Fruit fly (Drosophila melanogaster) whole organism, embryonic: ENCODE measurements around the gene Cchl.

ENCODE experiments used
- Ada2b ChIP-seq: fragments of 200-800 bp; sonication (Bioruptor generic); IDR thresholded peaks from 2 replicates; pipeline ENCODE4 v1.3.6; 2022; ENCODE audit warnings: missing biosample characterization, missing genetic modification characterization
- Adf1 ChIP-seq: fragments of 200-800 bp; sonication (Bioruptor generic); IDR thresholded peaks from 2 replicates; pipeline ENCODE4 v1.3.6; 2022; ENCODE audit warnings: missing biosample characterization, missing genetic modification characterization
- Atf-2 ChIP-seq: fragments of 200-800 bp; sonication (Bioruptor generic); optimal IDR thresholded peaks from 2 replicates; lab custom pipeline; 2016; ENCODE audit warnings: missing biosample characterization, missing genetic modification characterization
- CG10462 ChIP-seq: fragments of 200-800 bp; sonication (Bioruptor generic); optimal IDR thresholded peaks from 2 replicates; lab custom pipeline; 2016; ENCODE audit warnings: missing biosample characterization, missing genetic modification characterization
- CG11456 ChIP-seq: fragments of 200-800 bp; sonication (Bioruptor generic); IDR thresholded peaks from 3 replicates; pipeline ENCODE4 v1.3.6; 2022; ENCODE audit warnings: missing biosample characterization, missing genetic modification characterization
- CG11723 ChIP-seq: fragments of 200-800 bp; sonication (Bioruptor generic); optimal IDR thresholded peaks from 2 replicates; lab custom pipeline; 2017; ENCODE audit warnings: missing biosample characterization, mild to moderate bottlenecking, missing genetic modification characterization
- CG12104 ChIP-seq: fragments of 200-800 bp; sonication (Bioruptor generic); optimal IDR thresholded peaks from 3 replicates; lab custom pipeline; 2016; ENCODE audit warnings: missing biosample characterization, missing genetic modification characterization
- CG1647 ChIP-seq: fragments of 200-800 bp; sonication (Bioruptor generic); optimal IDR thresholded peaks from 3 replicates; lab custom pipeline; 2016; ENCODE audit warnings: missing biosample characterization, missing genetic modification characterization
- CG17568 ChIP-seq: fragments of 200-800 bp; sonication (Bioruptor generic); optimal IDR thresholded peaks from 2 replicates; lab custom pipeline; 2018; ENCODE audit warnings: missing biosample characterization, mild to moderate bottlenecking, missing genetic modification characterization, moderate library complexity
- CG17912 ChIP-seq: fragments of 200-800 bp; sonication (Bioruptor generic); optimal IDR thresholded peaks from 2 replicates; lab custom pipeline; 2018; ENCODE audit warnings: missing biosample characterization, mild to moderate bottlenecking, missing genetic modification characterization
- CG4404 ChIP-seq: fragments of 200-800 bp; sonication (Bioruptor generic); IDR thresholded peaks from 2 replicates; pipeline ENCODE4 v1.3.6; 2022; ENCODE audit warnings: missing biosample characterization, missing genetic modification characterization
- CG4730 ChIP-seq: fragments of 200-800 bp; sonication (Bioruptor generic); IDR thresholded peaks from 2 replicates; pipeline ENCODE4 v1.3.6; 2022; ENCODE audit warnings: missing biosample characterization, missing genetic modification characterization
- CG5953 ChIP-seq: fragments of 200-800 bp; sonication (Bioruptor generic); IDR thresholded peaks from 2 replicates; pipeline ENCODE4 v1.3.6; 2022; ENCODE audit warnings: missing biosample characterization, missing genetic modification characterization
- CG6175 ChIP-seq: fragments of 200-800 bp; sonication (Bioruptor generic); IDR thresholded peaks from 3 replicates; pipeline ENCODE4 v1.3.6; 2022; ENCODE audit warnings: missing biosample characterization, missing genetic modification characterization
- CG7271 ChIP-seq: fragments of 200-800 bp; sonication (Bioruptor generic); optimal IDR thresholded peaks from 2 replicates; lab custom pipeline; 2018; ENCODE audit warnings: missing biosample characterization, mild to moderate bottlenecking, missing genetic modification characterization, moderate library complexity
- CrebB ChIP-seq: fragments of 200-800 bp; sonication (Bioruptor generic); optimal IDR thresholded peaks from 3 replicates; lab custom pipeline; 2018; ENCODE audit warnings: missing biosample characterization, mild to moderate bottlenecking, missing genetic modification characterization
- Gsc ChIP-seq: fragments of 200-800 bp; sonication (Bioruptor generic); IDR thresholded peaks from 2 replicates; pipeline ENCODE4 v1.3.6; 2022; ENCODE audit warnings: missing biosample characterization, missing genetic modification characterization
- H2.0 ChIP-seq: fragments of 200-800 bp; sonication (Bioruptor generic); IDR thresholded peaks from 2 replicates; pipeline ENCODE4 v1.3.6; 2022; ENCODE audit warnings: missing biosample characterization, missing genetic modification characterization
- HmgZ ChIP-seq: fragments of 200-800 bp; sonication (Bioruptor generic); optimal IDR thresholded peaks from 2 replicates; lab custom pipeline; 2018; ENCODE audit warnings: missing biosample characterization, mild to moderate bottlenecking, missing genetic modification characterization
- Oli ChIP-seq: fragments of 200-800 bp; sonication (Bioruptor generic); optimal IDR thresholded peaks from 2 replicates; lab custom pipeline; 2018; ENCODE audit warnings: missing biosample characterization, mild to moderate bottlenecking, missing genetic modification characterization, moderate library complexity
- PHDP ChIP-seq: fragments of 200-800 bp; sonication (Bioruptor generic); optimal IDR thresholded peaks from 3 replicates; lab custom pipeline; 2018; ENCODE audit warnings: missing biosample characterization, mild to moderate bottlenecking, missing genetic modification characterization, moderate library complexity
- Ptx1 ChIP-seq: fragments of 200-800 bp; sonication (Bioruptor generic); IDR thresholded peaks from 2 replicates; pipeline ENCODE4 v1.3.6; 2022; ENCODE audit warnings: missing biosample characterization, missing genetic modification characterization
- Xrp1 ChIP-seq: fragments of 200-800 bp; sonication (Bioruptor generic); IDR thresholded peaks from 2 replicates; pipeline ENCODE4 v1.3.6; 2022; ENCODE audit warnings: missing biosample characterization, missing genetic modification characterization
- amos ChIP-seq: fragments of 200-800 bp; sonication (Bioruptor generic); IDR thresholded peaks from 2 replicates; pipeline ENCODE4 v1.3.6; 2022; ENCODE audit warnings: missing biosample characterization, missing genetic modification characterization; ENCODE audit not compliant: partially characterized antibody
- ase ChIP-seq: fragments of 200-800 bp; sonication (Bioruptor generic); IDR thresholded peaks from 3 replicates; pipeline ENCODE4 v1.3.6; 2022; ENCODE audit warnings: missing biosample characterization, missing genetic modification characterization
- cad ChIP-seq: fragments of >200 bp; optimal IDR thresholded peaks from 2 replicates; lab custom pipeline; 2017; ENCODE audit warnings: missing biosample characterization, missing genetic modification characterization
- dati ChIP-seq: fragments of 200-800 bp; sonication (Bioruptor generic); IDR thresholded peaks from 2 replicates; pipeline ENCODE4 v1.3.6; 2022; ENCODE audit warnings: missing biosample characterization, missing genetic modification characterization
- dm ChIP-seq: fragments of 200-800 bp; sonication (Bioruptor generic); optimal IDR thresholded peaks from 3 replicates; lab custom pipeline; 2016; ENCODE audit warnings: missing biosample characterization, missing genetic modification characterization
- gcm2 ChIP-seq: fragments of 200-800 bp; sonication (Bioruptor generic); optimal IDR thresholded peaks from 2 replicates; lab custom pipeline; 2016; ENCODE audit warnings: missing biosample characterization, missing genetic modification characterization
- her ChIP-seq: fragments of 200-800 bp; sonication (Bioruptor generic); optimal IDR thresholded peaks from 2 replicates; lab custom pipeline; 2016; ENCODE audit warnings: missing biosample characterization, missing genetic modification characterization
- jing ChIP-seq: fragments of 200-800 bp; sonication (Bioruptor generic); optimal IDR thresholded peaks from 2 replicates; lab custom pipeline; 2018; ENCODE audit warnings: missing biosample characterization, mild to moderate bottlenecking, missing genetic modification characterization
- ken ChIP-seq: fragments of 200-800 bp; sonication (Bioruptor generic); IDR thresholded peaks from 3 replicates; pipeline ENCODE4 v1.3.6; 2022; ENCODE audit warnings: missing biosample characterization, missing genetic modification characterization
- knrl ChIP-seq: fragments of 200-800 bp; sonication (Bioruptor generic); IDR thresholded peaks from 3 replicates; pipeline ENCODE4 v1.3.6; 2022; ENCODE audit warnings: missing biosample characterization, missing genetic modification characterization; ENCODE audit not compliant: partially characterized antibody
- lab ChIP-seq: fragments of 200-800 bp; sonication (Bioruptor generic); optimal IDR thresholded peaks from 3 replicates; lab custom pipeline; 2017; ENCODE audit warnings: missing biosample characterization, missing genetic modification characterization, mild to moderate bottlenecking, moderate library complexity, missing genetic modification reagents
- mld ChIP-seq: fragments of 200-800 bp; sonication (Bioruptor generic); IDR thresholded peaks from 3 replicates; pipeline ENCODE4 v1.3.6; 2022; ENCODE audit warnings: missing biosample characterization, missing genetic modification characterization; ENCODE audit not compliant: partially characterized antibody
- nerfin-1 ChIP-seq: fragments of 200-800 bp; sonication (Bioruptor generic); optimal IDR thresholded peaks from 3 replicates; lab custom pipeline; 2019; ENCODE audit warnings: missing biosample characterization, mild to moderate bottlenecking, missing genetic modification characterization, moderate library complexity
- pb ChIP-seq: fragments of 200-800 bp; sonication (Bioruptor generic); optimal IDR thresholded peaks from 3 replicates; lab custom pipeline; 2016; ENCODE audit warnings: missing biosample characterization, missing genetic modification characterization
- phol ChIP-seq: fragments of 200-800 bp; sonication (Bioruptor generic); optimal IDR thresholded peaks from 3 replicates; lab custom pipeline; 2018; ENCODE audit warnings: missing biosample characterization, mild to moderate bottlenecking, missing genetic modification characterization, moderate library complexity
- pnt ChIP-seq: fragments of 200-800 bp; sonication (Bioruptor generic); optimal IDR thresholded peaks from 3 replicates; lab custom pipeline; 2016; ENCODE audit warnings: missing biosample characterization, missing genetic modification characterization
- pros ChIP-seq: fragments of 200-800 bp; sonication (Bioruptor generic); optimal IDR thresholded peaks from 3 replicates; lab custom pipeline; 2019; ENCODE audit warnings: missing biosample characterization, mild to moderate bottlenecking, missing genetic modification characterization, moderate library complexity
- salm ChIP-seq: fragments of 200-800 bp; sonication (Bioruptor generic); optimal IDR thresholded peaks from 2 replicates; lab custom pipeline; 2018; ENCODE audit warnings: missing biosample characterization, mild to moderate bottlenecking, missing genetic modification characterization
- sens-2 ChIP-seq: fragments of 200-800 bp; sonication (Bioruptor generic); IDR thresholded peaks from 2 replicates; pipeline ENCODE4 v1.3.6; 2022; ENCODE audit warnings: missing biosample characterization, missing genetic modification characterization
- sim ChIP-seq: fragments of 200-800 bp; sonication (Bioruptor generic); IDR thresholded peaks from 2 replicates; pipeline ENCODE4 v1.3.6; 2022; ENCODE audit warnings: missing biosample characterization, missing genetic modification characterization
- stc ChIP-seq: fragments of 200-800 bp; sonication (Bioruptor generic); IDR thresholded peaks from 2 replicates; pipeline ENCODE4 v1.3.6; 2022; ENCODE audit warnings: missing biosample characterization, missing genetic modification characterization
- tx ChIP-seq: fragments of 200-800 bp; sonication (Bioruptor generic); optimal IDR thresholded peaks from 2 replicates; lab custom pipeline; 2016; ENCODE audit warnings: missing biosample characterization, missing genetic modification characterization
- wdn ChIP-seq: fragments of 200-800 bp; sonication (Bioruptor generic); IDR thresholded peaks from 2 replicates; pipeline ENCODE4 v1.3.6; 2022; ENCODE audit warnings: missing biosample characterization, missing genetic modification characterization

Gene Cchl

DNA sequence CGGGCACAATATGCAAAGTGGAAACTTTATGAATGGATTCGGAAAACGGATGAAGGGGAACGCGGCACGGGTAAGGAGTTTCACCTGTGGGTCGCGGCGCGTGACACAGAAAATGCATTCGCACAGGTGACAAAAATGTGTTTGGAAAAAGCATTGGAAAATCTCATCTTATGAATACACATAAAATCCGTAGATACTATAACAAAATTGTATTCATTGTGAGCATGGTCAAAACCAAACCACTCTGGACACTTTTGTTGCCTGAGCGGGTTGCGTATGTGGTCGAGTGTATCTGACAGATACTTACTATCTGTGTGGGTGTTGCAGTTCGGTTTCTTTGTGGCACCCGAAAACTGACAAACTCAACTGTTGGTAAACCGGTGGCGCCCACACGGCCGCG, 12.2 kb upstream of the Cchl start (continued):
- TF ChIP-seq salm (tag; lab: Kevin White, UChicago) = no peak
- peak; percentile 66 for TF ChIP-seq Ada2b (GFP tag; lab: Robert Waterston, UW)
- peak; percentile 72; the same call in 2 of the 3 replicates for TF ChIP-seq ase
- no peak for TF ChIP-seq tx (GFP tag; lab: Kevin White, UChicago)
- TF ChIP-seq gcm2 (GFP tag; lab: Kevin White, UChicago) = no peak
- peak; percentile 49 for TF ChIP-seq CG4404 (GFP tag; lab: Robert Waterston, UW)
- no peak for TF ChIP-seq jing (GFP tag; lab: Kevin White, UChicago)
- TF ChIP-seq knrl = no peak
- TF ChIP-seq amos (GFP tag; lab: Robert Waterston, UW) = no peak
- no peak for TF ChIP-seq pnt (GFP tag; lab: Kevin White, UChicago)
- peak; percentile 54 for TF ChIP-seq Oli (tag; lab: Kevin White, UChicago)
- TF ChIP-seq CG17568 (GFP tag; lab: Kevin White, UChicago) = no peak
- TF ChIP-seq CG11456 (GFP tag; lab: Robert Waterston, UW) = 0 out of 3 replicates have a peak, but pooled peaks have one; percentile 21
- TF ChIP-seq her (GFP tag; lab: Kevin White, UChicago) = no peak
- TF ChIP-seq ken (GFP tag; lab: Robert Waterston, UW) = peak; percentile 61; the same call in 1 of the 3 replicates
- TF ChIP-seq CG5953 (GFP tag; lab: Robert Waterston, UW) = peak; percentile 70
- no peak for TF ChIP-seq lab
- peak; percentile 74; the same call in 1 of the 2 replicates for TF ChIP-seq sim (GFP tag; lab: Robert Waterston, UW)
- TF ChIP-seq pb = no peak
- peak; percentile 75 for TF ChIP-seq Ptx1 (GFP tag; lab: Robert Waterston, UW)
- TF ChIP-seq dati = no peak
- TF ChIP-seq PHDP (tag; lab: Kevin White, UChicago) = no peak
- TF ChIP-seq sens-2 (GFP tag; lab: Robert Waterston, UW) = peak; percentile 38; the same call in 1 of the 2 replicates
- TF ChIP-seq cad = no peak
- no peak for TF ChIP-seq Adf1 (GFP tag; lab: Robert Waterston, UW)
- TF ChIP-seq dm (GFP tag; lab: Kevin White, UChicago) = no peak
- peak; percentile 82 for TF ChIP-seq Xrp1 (GFP tag; lab: Robert Waterston, UW)
- no peak for TF ChIP-seq wdn
- no peak for TF ChIP-seq CG7271 (tag; lab: Kevin White, UChicago)
- TF ChIP-seq Gsc (GFP tag; lab: Robert Waterston, UW) = no peak
- TF ChIP-seq HmgZ (tag; lab: Kevin White, UChicago) = no peak
- TF ChIP-seq H2.0 = peak; percentile 71
- TF ChIP-seq CrebB (tag; lab: Kevin White, UChicago) = no peak
- TF ChIP-seq CG4730 (GFP tag; lab: Robert Waterston, UW) = peak; percentile 54
- peak; percentile 4 for TF ChIP-seq pros (GFP tag; lab: Kevin White, UChicago)
- TF ChIP-seq stc (GFP tag; lab: Robert Waterston, UW) = peak; percentile 82
- no peak for TF ChIP-seq CG17912 (GFP tag; lab: Kevin White, UChicago)
- peak; percentile 39 for TF ChIP-seq phol (tag; lab: Kevin White, UChicago)
- no peak for TF ChIP-seq mld (GFP tag; lab: Robert Waterston, UW)
- TF ChIP-seq CG12104 (GFP tag; lab: Kevin White, UChicago) = no peak
- no peak for TF ChIP-seq CG1647 (GFP tag; lab: Kevin White, UChicago)
- no peak for TF ChIP-seq nerfin-1 (tag; lab: Kevin White, UChicago)
- no peak for TF ChIP-seq CG11723 (GFP tag; lab: Kevin White, UChicago)
- no peak for TF ChIP-seq CG10462 (GFP tag; lab: Kevin White, UChicago)
- no peak for TF ChIP-seq Atf-2 (GFP tag; lab: Kevin White, UChicago)
- no peak for TF ChIP-seq CG6175 (GFP tag; lab: Robert Waterston, UW)
- TF ChIP-seq, all 482 proteins: peak for 158
